Worm (Caenorhabditis elegans): Measurements from ENCODE around the gene F52H3.6.
A peak's percentile ranks its signal among the peaks of the same experiment; 100 is the strongest.

- peak; percentile 36 for TF ChIP-seq nfya-1 (tag; optimal IDR thresholded peaks at IDR 0.05; ENCODE audit: insufficient read depth)
- no peak for TF ChIP-seq nhr-76 (tag; optimal IDR thresholded peaks at IDR 0.05)
- no peak for TF ChIP-seq nhr-12 (tag; optimal IDR thresholded peaks at IDR 0.05)
- TF ChIP-seq jun-1 (tag; optimal IDR thresholded peaks at IDR 0.05), result no peak
- TF ChIP-seq unc-62 (GFP tag; optimal IDR thresholded peaks at IDR 0.05), result no peak
- no peak for TF ChIP-seq ztf-11 (tag; optimal IDR thresholded peaks at IDR 0.05)
- TF ChIP-seq pqm-1 (tag; optimal IDR thresholded peaks at IDR 0.05), result no peak
- no peak for TF ChIP-seq ceh-16 (tag; optimal IDR thresholded peaks at IDR 0.05)
- no peak for TF ChIP-seq mdl-1 (tag; optimal IDR thresholded peaks at IDR 0.05)
- TF ChIP-seq ceh-82 (tag; optimal IDR thresholded peaks at IDR 0.05), result no peak
- TF ChIP-seq snpc-4 (tag; optimal IDR thresholded peaks at IDR 0.05), result no peak
Observed at ce11 chrII:10016013-10016412, 12.2 kb downstream of the F52H3.6 start, which contains the start of gene lec-2.
